Worm (Caenorhabditis elegans): Measurements from ENCODE around the gene T16G12.9.
"Not testable (repeated sequence)": the region's sequence is repeated elsewhere in the genome, so short reads cannot be mapped to it uniquely, and the experiment has no call there.

T16G12.9 gene

ce11 chrIII:10057518-10057917, 20.5 kb downstream of the T16G12.9 start, which contains the start of gene T16G12.4:
Gene T16G12.4 (plus strand): TSS chrIII:10057818.
- TF ChIP-seq nhr-84 (tag; optimal IDR thresholded peaks at IDR 0.05) (no peak), nhr-71 (tag; optimal IDR thresholded peaks at IDR 0.05) (no peak), isw-1 (GFP tag; IDR thresholded peaks at IDR 0.05) (no peak), dpl-1 (GFP tag; optimal IDR thresholded peaks at IDR 0.05) (no peak), nhr-47 (tag; optimal IDR thresholded peaks at IDR 0.05) (no peak), nhr-12 (tag; optimal IDR thresholded peaks at IDR 0.05) (no peak), F16B12.6 (tag; optimal IDR thresholded peaks at IDR 0.05) (no peak), swsn-7 (tag; optimal IDR thresholded peaks at IDR 0.05) (no peak), tbx-2 (tag; optimal IDR thresholded peaks at IDR 0.05) (no peak), blmp-1 (tag; optimal IDR thresholded peaks at IDR 0.05) (no peak), hlh-4 (tag; optimal IDR thresholded peaks at IDR 0.05) (no peak), C16A3.4 (tag; optimal IDR thresholded peaks at IDR 0.05) (no peak)

DNA sequence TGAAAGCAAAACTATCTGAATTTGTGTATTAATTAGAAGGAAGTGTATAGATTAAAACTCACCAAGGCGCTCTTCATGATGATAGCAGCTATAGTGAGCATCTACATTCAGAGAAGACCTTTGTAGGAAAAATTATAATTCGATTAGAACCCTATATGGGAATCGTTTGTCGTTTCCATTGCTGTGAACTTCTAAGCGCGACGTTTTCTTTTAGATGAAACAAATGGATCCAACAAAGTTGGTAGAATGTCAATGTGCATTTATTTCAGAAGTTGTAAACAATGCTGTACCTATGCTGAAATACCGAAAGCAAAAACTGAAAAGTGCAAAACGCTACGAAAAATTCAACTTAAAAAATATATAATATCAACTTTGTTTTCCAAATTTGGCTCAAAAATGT, 22.0 kb downstream of the T16G12.9 start, which contains the start of gene T16G12.10:
TSS of gene T16G12.10 (minus strand) at position 101 of the 400 bp plus-strand sequence.
- TF ChIP-seq lin-14 (GFP tag; optimal IDR thresholded peaks at IDR 0.05) (no peak), nhr-19 (GFP tag; conservative IDR thresholded peaks at IDR 0.05) (no peak), mdl-1 (tag; optimal IDR thresholded peaks at IDR 0.05) (no peak), nhr-20 (tag; optimal IDR thresholded peaks at IDR 0.05) (no peak), aha-1 (tag; optimal IDR thresholded peaks at IDR 0.05) (no peak), zag-1 (tag; optimal IDR thresholded peaks at IDR 0.05) (no peak), hpl-2 (GFP tag; optimal IDR thresholded peaks at IDR 0.05) (no peak), egl-27 (tag; optimal IDR thresholded peaks at IDR 0.05) (no peak), aly-2 (tag; optimal IDR thresholded peaks at IDR 0.05) (no peak), unc-62 (GFP tag; optimal IDR thresholded peaks at IDR 0.05) (no peak), nhr-90 (tag; optimal IDR thresholded peaks at IDR 0.05; ENCODE audit: poor library complexity) (no peak), ceh-63 (GFP tag; optimal IDR thresholded peaks at IDR 0.05) (no peak), lir-3 (tag; optimal IDR thresholded peaks at IDR 0.05; ENCODE audit: poor library complexity) (no peak), nhr-237 (tag; optimal IDR thresholded peaks at IDR 0.05) (no peak), zip-4 (GFP tag; optimal IDR thresholded peaks at IDR 0.05) (no peak)

DNA sequence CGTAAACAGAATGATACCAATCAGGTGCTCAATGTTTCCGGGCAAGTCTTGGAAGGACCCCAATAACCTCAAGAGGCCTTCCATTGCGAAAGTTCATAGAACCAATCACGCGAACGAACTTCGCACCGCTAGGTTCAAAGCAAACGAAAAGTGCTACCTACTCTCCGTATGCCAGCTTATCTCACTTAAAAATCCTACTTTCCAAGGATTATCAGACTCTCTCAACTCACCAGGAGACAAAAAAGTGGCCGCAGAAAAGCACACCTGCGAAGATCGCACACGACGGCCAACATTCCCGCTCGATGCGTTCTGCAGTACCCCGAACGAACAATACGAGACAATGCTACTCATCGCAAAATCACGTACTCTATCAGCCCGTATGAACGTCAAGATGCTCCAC, 24.7 kb downstream of the T16G12.9 start, which contains the start of gene T16G12.12:
TSS of gene T16G12.12 (plus strand) at position 301 of the 400 bp plus-strand sequence.
- not testable (repeated sequence) for TF ChIP-seq dpl-1 (GFP tag; optimal IDR thresholded peaks at IDR 0.05); skn-1 (tag; optimal IDR thresholded peaks at IDR 0.05); nhr-20 (tag; optimal IDR thresholded peaks at IDR 0.05)

DNA sequence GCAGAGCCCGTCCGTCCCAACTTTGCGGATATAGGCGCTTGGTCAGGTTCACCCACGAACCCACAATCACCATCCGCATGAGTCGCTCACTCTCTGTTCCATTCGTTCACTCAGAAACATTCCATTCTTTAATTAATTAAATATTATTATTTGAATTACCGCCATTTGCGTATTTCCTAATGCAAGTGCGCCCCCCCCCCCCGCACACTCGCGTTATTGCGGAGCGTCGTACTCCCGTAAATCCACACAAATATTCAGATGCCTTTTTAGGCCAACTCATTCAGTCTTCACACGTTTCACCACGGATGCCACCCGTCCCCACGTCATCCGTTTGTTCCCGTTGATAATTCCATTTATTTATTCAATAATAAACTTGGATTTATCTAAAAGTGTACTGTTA, 27.7 kb downstream of the T16G12.9 start, which contains the start of gene T16G12.3:
TSS of gene T16G12.3 (plus strand) at position 301 of the 400 bp plus-strand sequence.
- not testable (repeated sequence) for TF ChIP-seq xbp-1, nhr-76, ztf-11 (tag; optimal IDR thresholded peaks at IDR 0.05)

- TF ChIP-seq nhr-76 (tag; optimal IDR thresholded peaks at IDR 0.05) (no peak), lin-13 (GFP tag; optimal IDR thresholded peaks at IDR 0.05) (no peak), elt-2 (tag; optimal IDR thresholded peaks at IDR 0.05) (peak; percentile 61), ets-5 (GFP tag; IDR thresholded peaks at IDR 0.05) (no peak), F16B12.6 (tag; optimal IDR thresholded peaks at IDR 0.05) (no peak), Y116A8C.19 (tag; optimal IDR thresholded peaks at IDR 0.05; ENCODE audit: borderline replicate concordance) (no peak), nhr-28 (tag; optimal IDR thresholded peaks at IDR 0.05) (no peak)
Observed at ce11 chrIII:10049682-10050081, 28.4 kb downstream of the T16G12.9 start, which contains the start of gene T16G12.1. Gene T16G12.1 (minus strand): TSS chrIII:10049857.

Measured in whole organism, L1 larva.